Fruit fly (Drosophila melanogaster): ENCODE results near the gene CG12546.
"Not testable (repeated sequence)": the region's sequence is repeated elsewhere in the genome, so short reads cannot be mapped to it uniquely, and the experiment has no call there.

- TF ChIP-seq Rel (GFP tag; optimal IDR thresholded peaks at IDR 0.05); Rel (tag; optimal IDR thresholded peaks at IDR 0.05); Dif (GFP tag; optimal IDR thresholded peaks at IDR 0.05; ENCODE audit: partially characterized antibody); dl (GFP tag; optimal IDR thresholded peaks at IDR 0.05; ENCODE audit: insufficient read depth in 1 of 2, partially characterized antibody in 2 of 2): not testable (repeated sequence)
Measured at dm6 chr3L:22692428-22692827, 1.2 kb downstream of the CG12546 start, which contains the start of gene CG14454.

Measured in whole organism, wandering third instar larva.